Worm (Caenorhabditis elegans): ENCODE data around the gene panl-2.

DNA sequence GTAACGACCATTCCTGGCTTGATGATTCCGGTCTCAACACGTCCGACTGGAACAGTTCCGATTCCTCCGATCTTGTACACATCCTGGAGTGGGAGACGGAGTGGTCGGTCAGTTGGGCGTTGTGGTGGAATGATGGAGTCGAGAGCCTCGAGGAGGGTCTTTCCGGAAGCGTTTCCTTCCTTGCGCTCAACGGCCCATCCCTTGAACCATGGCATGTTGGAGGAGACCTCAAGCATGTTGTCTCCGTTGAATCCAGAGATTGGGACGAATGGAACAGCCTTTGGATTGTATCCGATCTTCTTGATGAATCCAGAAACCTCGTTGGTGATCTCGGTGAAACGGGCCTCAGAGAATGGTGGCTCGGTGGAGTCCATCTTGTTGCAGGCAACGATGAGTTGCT lies 2.8 kb upstream of the panl-2 start:
- TF ChIP-seq eor-1 (tag; optimal IDR thresholded peaks at IDR 0.05) (no peak), snpc-4 (tag; optimal IDR thresholded peaks at IDR 0.05) (no peak), ama-1 (optimal IDR thresholded peaks at IDR 0.05) (no peak), mdl-1 (tag; optimal IDR thresholded peaks at IDR 0.05) (no peak), mml-1 (tag; optimal IDR thresholded peaks at IDR 0.05) (no peak), ceh-9 (tag; optimal IDR thresholded peaks at IDR 0.05) (no peak), lsy-12 (tag; optimal IDR thresholded peaks at IDR 0.05) (no peak), nhr-23 (tag; optimal IDR thresholded peaks at IDR 0.05) (no peak), nfya-1 (tag; optimal IDR thresholded peaks at IDR 0.05; ENCODE audit: insufficient read depth) (no peak)

All from whole organism, L3 larva.